Worm (Caenorhabditis elegans) whole organism, L4 larva: ENCODE data around the gene Y39A3A.2.
A peak's percentile ranks its signal among the peaks of the same experiment; 100 is the strongest.

ENCODE experiments used
- D1046.2 ChIP-seq: fragments of 200-800 bp; sonication (Bioruptor generic); IDR thresholded peaks from 2 replicates; pipeline ENCODE4 v1.3.6; 2022; ENCODE audit warnings: missing genetic modification characterization, missing compliant biosample characterization
- F44E2.7 ChIP-seq: fragments of 200-800 bp; sonication (Bioruptor generic); IDR thresholded peaks from 2 replicates; pipeline ENCODE4 v2.1.2; 2022; ENCODE audit warnings: missing genetic modification characterization, missing compliant biosample characterization
- T26A8.4 ChIP-seq: fragments of 200-800 bp; sonication (Bioruptor generic); IDR thresholded peaks from 2 replicates; pipeline ENCODE4 v1.3.6; 2022; ENCODE audit warnings: missing genetic modification characterization, missing compliant biosample characterization
- Y48G9A.11 ChIP-seq: fragments of 200-800 bp; sonication (Bioruptor generic); IDR thresholded peaks from 2 replicates; pipeline ENCODE4 v1.3.6; 2022; ENCODE audit warnings: missing genetic modification reagents, missing genetic modification characterization, missing compliant biosample characterization
- Y5F2A.4 ChIP-seq: fragments of 200-800 bp; sonication (Bioruptor generic); optimal IDR thresholded peaks from 2 replicates; lab custom pipeline; 2018; ENCODE audit warnings: mild to moderate bottlenecking, missing genetic modification characterization, missing compliant biosample characterization
- aha-1 ChIP-seq: fragments of 150-350 bp; peaks from one replicate; lab custom pipeline; 2014; ENCODE audit warnings: missing biosample characterization, missing genetic modification characterization
- ceh-20 ChIP-seq: fragments of 200-800 bp; sonication (Bioruptor generic); IDR thresholded peaks from 2 replicates; pipeline ENCODE4 v1.3.6; 2022; ENCODE audit warnings: missing genetic modification reagents, missing genetic modification characterization, missing compliant biosample characterization
- ceh-28 ChIP-seq: fragments of 150-350 bp; optimal IDR thresholded peaks from 2 replicates; lab custom pipeline; 2014; ENCODE audit warnings: missing biosample characterization, missing genetic modification reagents, missing genetic modification characterization
- ces-1 ChIP-seq: fragments of 150-350 bp; sonication (generic microtip); optimal IDR thresholded peaks from 4 replicates; lab custom pipeline; 2014; ENCODE audit warnings: missing biosample characterization, missing genetic modification reagents, missing genetic modification characterization
- ctbp-1 ChIP-seq: fragments of 200-800 bp; sonication (Bioruptor generic); IDR thresholded peaks from 2 replicates; pipeline ENCODE4 v1.3.6; 2022; ENCODE audit warnings: missing genetic modification reagents, missing genetic modification characterization, missing compliant biosample characterization
- daf-12 ChIP-seq: fragments of 150-350 bp; optimal IDR thresholded peaks from 2 replicates; lab custom pipeline; 2014; ENCODE audit warnings: missing biosample characterization, missing genetic modification reagents, missing genetic modification characterization
- daf-16 ChIP-seq, 3 experiments: sonication (generic microtip); optimal IDR thresholded peaks; 2 replicates each; lab custom pipeline; 2016 to 2017; ENCODE audit warnings: missing genetic modification characterization in 3 of 3, missing genetic modification reagents in 3 of 3, mild to moderate bottlenecking in 2 of 3, missing compliant biosample characterization in 2 of 3, missing biosample characterization in 1 of 3, moderate library complexity in 1 of 3
- daf-8 ChIP-seq: fragments of 200-800 bp; sonication (Bioruptor generic); IDR thresholded peaks from 2 replicates; pipeline ENCODE4 v1.3.6; 2022; ENCODE audit warnings: missing genetic modification characterization, missing compliant biosample characterization
- dmd-6 ChIP-seq: fragments of 200-800 bp; sonication (Bioruptor generic); IDR thresholded peaks from 2 replicates; pipeline ENCODE4 v1.3.6; 2022; ENCODE audit warnings: missing genetic modification reagents, missing genetic modification characterization, missing compliant biosample characterization
- dmd-8 ChIP-seq: fragments of 200-800 bp; sonication (Bioruptor generic); IDR thresholded peaks from 2 replicates; pipeline ENCODE4 v1.3.6; 2022; ENCODE audit warnings: missing genetic modification characterization, missing compliant biosample characterization
- dve-1 ChIP-seq: sonication (generic microtip); optimal IDR thresholded peaks from 2 replicates; lab custom pipeline; 2017; ENCODE audit warnings: antibody characterized with exemption, mild to moderate bottlenecking, missing genetic modification characterization, missing compliant biosample characterization; ENCODE audit not compliant: insufficient read depth
- fkh-10 ChIP-seq: fragments of 150-350 bp; optimal IDR thresholded peaks from 2 replicates; lab custom pipeline; 2014; ENCODE audit warnings: missing biosample characterization, missing genetic modification reagents, missing genetic modification characterization
- fos-1 ChIP-seq: fragments of 150-350 bp; optimal IDR thresholded peaks from 2 replicates; lab custom pipeline; 2014; ENCODE audit warnings: missing biosample characterization, missing genetic modification characterization
- hif-1 ChIP-seq, 2 experiments: sonication (generic microtip); optimal IDR thresholded peaks; 2 replicates each; lab custom pipeline; 2016 to 2017; ENCODE audit warnings: missing compliant biosample characterization in 2 of 2, missing genetic modification characterization in 2 of 2, missing genetic modification reagents in 2 of 2, missing genotype in 2 of 2, mild to moderate bottlenecking in 1 of 2
- hmg-1.1 ChIP-seq: fragments of 200-800 bp; sonication (Bioruptor generic); IDR thresholded peaks from 2 replicates; pipeline ENCODE4 v1.3.6; 2022; ENCODE audit warnings: missing genetic modification reagents, missing genetic modification characterization, missing compliant biosample characterization
- lin-39 ChIP-seq: fragments of 150-350 bp; optimal IDR thresholded peaks from 2 replicates; lab custom pipeline; 2014; ENCODE audit warnings: missing biosample characterization, missing genetic modification reagents, missing genetic modification characterization
- madf-5 ChIP-seq, 2 experiments: fragments of 200-800 bp; sonication (Bioruptor generic); IDR thresholded peaks; 2 replicates each; pipeline ENCODE4 v1.3.6; 2022; ENCODE audit warnings: missing compliant biosample characterization in 2 of 2, missing genetic modification characterization in 2 of 2
- madf-9 ChIP-seq: fragments of 200-800 bp; sonication (Bioruptor generic); conservative IDR thresholded peaks from 2 replicates; pipeline ENCODE4 v1.3.6; 2022; ENCODE audit warnings: missing genetic modification reagents, missing genetic modification characterization, missing compliant biosample characterization
- mdt-29 ChIP-seq: fragments of 200-800 bp; sonication (Bioruptor generic); IDR thresholded peaks from 2 replicates; pipeline ENCODE4 v1.3.6; 2022; ENCODE audit warnings: missing genetic modification reagents, missing genetic modification characterization, missing compliant biosample characterization
- mep-1 ChIP-seq: fragments of 150-350 bp; sonication (generic microtip); optimal IDR thresholded peaks from 3 replicates; lab custom pipeline; 2014; ENCODE audit warnings: missing biosample characterization, missing genetic modification characterization
- mes-2 ChIP-seq: sonication (generic microtip); optimal IDR thresholded peaks from 2 replicates; lab custom pipeline; 2016; ENCODE audit warnings: missing genotype, mild to moderate bottlenecking, missing genetic modification characterization, missing compliant biosample characterization; ENCODE audit not compliant: poor library complexity, severe bottlenecking
- nhr-11 ChIP-seq: fragments of 150-350 bp; optimal IDR thresholded peaks from 2 replicates; lab custom pipeline; 2014; ENCODE audit warnings: missing biosample characterization, missing genetic modification characterization
- nhr-111 ChIP-seq: fragments of 200-800 bp; sonication (Bioruptor generic); optimal IDR thresholded peaks from 2 replicates; lab custom pipeline; 2018; ENCODE audit warnings: mild to moderate bottlenecking, missing genetic modification characterization, missing compliant biosample characterization
- nhr-237 ChIP-seq: sonication (generic microtip); optimal IDR thresholded peaks from 2 replicates; lab custom pipeline; 2017; ENCODE audit warnings: missing biosample characterization, missing genetic modification characterization
- nhr-28 ChIP-seq: fragments of 150-350 bp; optimal IDR thresholded peaks from 2 replicates; lab custom pipeline; 2014; ENCODE audit warnings: missing biosample characterization, missing genetic modification characterization
- nhr-41 ChIP-seq: fragments of 200-800 bp; sonication (Bioruptor generic); IDR thresholded peaks from 2 replicates; pipeline ENCODE4 v1.3.6; 2022; ENCODE audit warnings: missing genetic modification reagents, missing genetic modification characterization, missing compliant biosample characterization
- nhr-48 ChIP-seq: sonication (generic microtip); optimal IDR thresholded peaks from 2 replicates; lab custom pipeline; 2016; ENCODE audit warnings: mild to moderate bottlenecking, missing genetic modification characterization, missing compliant biosample characterization
- nhr-6 ChIP-seq: fragments of 150-350 bp; optimal IDR thresholded peaks from 2 replicates; lab custom pipeline; 2014; ENCODE audit warnings: missing biosample characterization, missing genetic modification characterization
- pqm-1 ChIP-seq: sonication (generic microtip); optimal IDR thresholded peaks from 2 replicates; lab custom pipeline; 2017; ENCODE audit warnings: missing biosample characterization, missing genetic modification characterization
- saeg-2 ChIP-seq: fragments of 200-800 bp; sonication (Bioruptor generic); IDR thresholded peaks from 2 replicates; pipeline ENCODE4 v1.3.6; 2022; ENCODE audit warnings: missing genetic modification reagents, missing genetic modification characterization, missing compliant biosample characterization
- set-16 ChIP-seq: fragments of 200-800 bp; sonication (Bioruptor generic); IDR thresholded peaks from 2 replicates; pipeline ENCODE4 v1.3.6; 2022; ENCODE audit warnings: missing genetic modification reagents, missing genetic modification characterization, missing compliant biosample characterization
- spr-3 ChIP-seq: fragments of 200-800 bp; sonication (Bioruptor generic); optimal IDR thresholded peaks from 2 replicates; lab custom pipeline; 2018; ENCODE audit warnings: mild to moderate bottlenecking, missing genetic modification characterization, missing compliant biosample characterization
- tra-1 ChIP-seq: fragments of 200-800 bp; sonication (Bioruptor generic); IDR thresholded peaks from 2 replicates; pipeline ENCODE4 v1.3.6; 2022; ENCODE audit warnings: missing genetic modification reagents, missing genetic modification characterization, missing compliant biosample characterization
- unc-62 ChIP-seq, 3 experiments: fragments of 150-350 bp in 1 of 3; sonication (generic microtip); optimal IDR thresholded peaks in 2 of 3; peaks in 1 of 3; 1 replicate in 1 of 3; 2 replicates in 2 of 3; lab custom pipeline; 2014 to 2017; ENCODE audit warnings: missing biosample characterization in 3 of 3, missing genetic modification characterization in 3 of 3, missing genetic modification reagents in 3 of 3, missing genotype in 1 of 3
- vab-7 ChIP-seq: fragments of 200-800 bp; sonication (Bioruptor generic); IDR thresholded peaks from 2 replicates; pipeline ENCODE4 v1.3.6; 2022; ENCODE audit warnings: missing genetic modification reagents, missing genetic modification characterization, missing compliant biosample characterization
- zag-1 ChIP-seq: fragments of 150-350 bp; optimal IDR thresholded peaks from 2 replicates; lab custom pipeline; 2014; ENCODE audit warnings: missing biosample characterization, missing genetic modification characterization
- zfp-2 ChIP-seq: sonication (generic microtip); optimal IDR thresholded peaks from 2 replicates; lab custom pipeline; 2016; ENCODE audit warnings: mild to moderate bottlenecking, missing genetic modification characterization, missing compliant biosample characterization

The Y39A3A.2 gene

ce11 chrIII:2099808-2100366, 42.4 kb upstream of the Y39A3A.2 start (continued):
- no peak for TF ChIP-seq daf-16 (GFP tag; optimal IDR thresholded peaks at IDR 0.05; lab: Kevin White, UChicago)
- TF ChIP-seq daf-16 (tag; optimal IDR thresholded peaks at IDR 0.05; lab: Kevin White, UChicago), result peak; percentile 50
- TF ChIP-seq set-16 (GFP tag; lab: Robert Waterston, UW), result no peak
- no peak for TF ChIP-seq nhr-6
- no peak for TF ChIP-seq Y5F2A.4
- no peak for TF ChIP-seq mdt-29 (GFP tag; lab: Robert Waterston, UW)
- TF ChIP-seq tra-1 (GFP tag; lab: Robert Waterston, UW), result 0 out of 2 replicates have a peak, but pooled peaks have one; percentile 27
- TF ChIP-seq spr-3 (GFP tag; lab: Kevin White, UChicago), result no peak
- TF ChIP-seq daf-12 (tag; lab: Kevin White, UChicago), result no peak
- no peak for TF ChIP-seq nhr-237 (tag; lab: Kevin White, UChicago)
- peak; percentile 21 for TF ChIP-seq mep-1 (tag; lab: Kevin White, UChicago)
- TF ChIP-seq dmd-8 (GFP tag; lab: Robert Waterston, UW), result no peak

ce11 chrIII:2098185-2098584, 40.7 kb upstream of the Y39A3A.2 start:
- TF ChIP-seq ctbp-1 (GFP tag; lab: Robert Waterston, UW) (no peak), ceh-28 (tag; lab: Kevin White, UChicago) (peak; percentile 85), nhr-11 (tag; lab: Kevin White, UChicago) (no peak), nhr-111 (GFP tag; lab: Kevin White, UChicago) (no peak), T26A8.4 (GFP tag; lab: Robert Waterston, UW) (no peak)

- TF ChIP-seq nhr-6 (no peak), nhr-41 (GFP tag; lab: Robert Waterston, UW) (no peak), madf-9 (no peak), mes-2 (tag; lab: Kevin White, UChicago) (no peak), unc-62 (GFP tag; optimal IDR thresholded peaks at IDR 0.05 in 1 of 2; lab: Kevin White, UChicago) (no peak), unc-62 (tag; optimal IDR thresholded peaks at IDR 0.05; lab: Kevin White, UChicago) (no peak)
Observed at ce11 chrIII:2092409-2092808, 34.9 kb upstream of the Y39A3A.2 start, which contains the start of gene Y48G9A.9. Gene Y48G9A.9, plus strand, starts transcription at chrIII:2092709.

ce11 chrIII:2091367-2091766, 33.9 kb upstream of the Y39A3A.2 start:
- TF ChIP-seq unc-62 (GFP tag; optimal IDR thresholded peaks at IDR 0.05 in 1 of 2; lab: Kevin White, UChicago), result peak in 1 of 2 experiments; percentile 57
- no peak for TF ChIP-seq unc-62 (tag; optimal IDR thresholded peaks at IDR 0.05; lab: Kevin White, UChicago)
- peak; percentile 64 for TF ChIP-seq pqm-1
- peak; percentile 20 for TF ChIP-seq dve-1 (tag; lab: Kevin White, UChicago)
- no peak for TF ChIP-seq aha-1 (tag; lab: Kevin White, UChicago)
- TF ChIP-seq dmd-6 (GFP tag; lab: Robert Waterston, UW), result peak; percentile 6; the same call in 1 of the 2 replicates
- no peak for TF ChIP-seq fos-1
- TF ChIP-seq daf-16 (GFP tag; optimal IDR thresholded peaks at IDR 0.05; lab: Kevin White, UChicago), result no peak
- peak; percentile 54 for TF ChIP-seq daf-16 (tag; optimal IDR thresholded peaks at IDR 0.05; lab: Kevin White, UChicago)
- TF ChIP-seq ceh-28 (tag; lab: Kevin White, UChicago), result no peak
- peak; percentile 65 for TF ChIP-seq nhr-28 (tag; lab: Kevin White, UChicago)

- TF ChIP-seq D1046.2 (no peak), F44E2.7 (GFP tag; lab: Robert Waterston, UW) (no peak), ctbp-1 (GFP tag; lab: Robert Waterston, UW) (no peak), nhr-6 (peak; percentile 81), T26A8.4 (GFP tag; lab: Robert Waterston, UW) (no peak), ces-1 (GFP tag; lab: Kevin White, UChicago) (no peak), ceh-20 (GFP tag; lab: Robert Waterston, UW) (no peak), fkh-10 (GFP tag; lab: Kevin White, UChicago) (no peak), madf-5 (GFP tag; IDR thresholded peaks at IDR 0.05; lab: Robert Waterston, UW) (no peak), zfp-2 (tag; lab: Kevin White, UChicago) (no peak), zag-1 (tag; lab: Kevin White, UChicago) (no peak), vab-7 (GFP tag; lab: Robert Waterston, UW) (no peak), tra-1 (GFP tag; lab: Robert Waterston, UW) (no peak), hif-1 (tag; optimal IDR thresholded peaks at IDR 0.05; lab: Kevin White, UChicago) (peak in 1 of 2 experiments; percentile 17), lin-39 (tag; lab: Kevin White, UChicago) (no peak), saeg-2 (no peak), daf-8 (GFP tag; lab: Robert Waterston, UW) (no peak), mdt-29 (GFP tag; lab: Robert Waterston, UW) (no peak), hmg-1.1 (GFP tag; lab: Robert Waterston, UW) (peak; percentile 43), Y48G9A.11 (GFP tag; lab: Robert Waterston, UW) (no peak), nhr-48 (tag; lab: Kevin White, UChicago) (no peak)
Observed at ce11 chrIII:2090695-2091094, 33.2 kb upstream of the Y39A3A.2 start.
